Worm (Caenorhabditis elegans) whole organism, L3 larva: Measurements from ENCODE around the gene nspg-12.

Experiments
- ZK546.5 ChIP-seq: sonication (generic microtip); optimal IDR thresholded peaks from 2 replicates; lab custom pipeline; 2017; ENCODE audit warnings: missing biosample characterization, missing genetic modification characterization
- lin-15B ChIP-seq: fragments of 150-350 bp; optimal IDR thresholded peaks from 2 replicates; lab custom pipeline; 2014; ENCODE audit warnings: missing biosample characterization, missing genetic modification characterization
- nhr-12 ChIP-seq: fragments of 150-350 bp; optimal IDR thresholded peaks from 2 replicates; lab custom pipeline; 2014; ENCODE audit warnings: missing biosample characterization, missing genetic modification characterization
- nhr-237 ChIP-seq: fragments of 150-350 bp; optimal IDR thresholded peaks from 2 replicates; lab custom pipeline; 2014; ENCODE audit warnings: missing biosample characterization, missing genetic modification characterization
- nhr-28 ChIP-seq: fragments of 150-350 bp; optimal IDR thresholded peaks from 2 replicates; lab custom pipeline; 2014; ENCODE audit warnings: missing biosample characterization, missing genetic modification characterization
- nhr-77 ChIP-seq: fragments of 150-350 bp; optimal IDR thresholded peaks from 2 replicates; lab custom pipeline; 2014; ENCODE audit warnings: missing biosample characterization, missing genetic modification characterization
- pqm-1 ChIP-seq: fragments of 150-350 bp; optimal IDR thresholded peaks from 2 replicates; lab custom pipeline; 2017; ENCODE audit warnings: missing biosample characterization, missing genetic modification characterization, inconsistent platforms
- unc-62 ChIP-seq: fragments of 150-350 bp; sonication (generic microtip); optimal IDR thresholded peaks from 4 replicates; lab custom pipeline; 2014; ENCODE audit warnings: missing biosample characterization, missing genetic modification reagents, missing genetic modification characterization
- zag-1 ChIP-seq: fragments of 150-350 bp; optimal IDR thresholded peaks from 2 replicates; lab custom pipeline; 2014; ENCODE audit warnings: missing biosample characterization, missing genetic modification characterization
- ztf-11 ChIP-seq: fragments of 150-350 bp; optimal IDR thresholded peaks from 2 replicates; lab custom pipeline; 2014; ENCODE audit warnings: missing biosample characterization, missing genetic modification characterization

DNA sequence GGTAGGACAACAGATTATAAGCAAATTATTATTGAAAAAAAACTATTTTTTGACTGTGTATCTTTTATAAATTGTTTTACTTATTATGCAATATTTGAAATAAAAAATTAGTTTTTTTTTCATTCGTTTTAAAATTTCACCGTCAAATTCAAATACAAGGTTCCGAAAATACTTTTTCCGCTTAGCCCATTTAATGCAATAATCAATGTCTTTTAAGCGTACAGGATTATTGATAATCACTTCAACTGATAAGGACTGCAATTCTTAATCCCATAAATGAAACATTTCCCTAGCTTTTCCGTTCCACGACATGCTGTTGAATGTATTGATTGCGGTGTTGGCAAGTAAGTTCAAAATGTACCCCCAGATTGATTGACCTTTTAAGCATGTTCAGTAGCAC lies at the start of gene nspg-12:
- TF ChIP-seq lin-15B (tag; lab: Kevin White, UChicago) (no peak), ztf-11 (tag; lab: Kevin White, UChicago) (no peak), nhr-237 (no peak), nhr-28 (tag; lab: Kevin White, UChicago) (no peak), nhr-12 (tag; lab: Kevin White, UChicago) (no peak), ZK546.5 (tag; lab: Kevin White, UChicago) (no peak), unc-62 (GFP tag; lab: Kevin White, UChicago) (no peak), nhr-77 (tag; lab: Kevin White, UChicago) (no peak), zag-1 (tag; lab: Kevin White, UChicago) (no peak), pqm-1 (tag; lab: Kevin White, UChicago) (no peak)
